Worm (Caenorhabditis elegans): ENCODE measurements around the gene str-19.

- TF ChIP-seq F13C5.2 (tag; optimal IDR thresholded peaks at IDR 0.05) (no peak), hnd-1 (tag; optimal IDR thresholded peaks at IDR 0.05) (no peak), ama-1 (optimal IDR thresholded peaks at IDR 0.05) (no peak), scrt-1 (GFP tag; IDR thresholded peaks at IDR 0.05) (no peak), tbx-11 (GFP tag; IDR thresholded peaks at IDR 0.05) (no peak), aly-1 (tag; optimal IDR thresholded peaks at IDR 0.05) (no peak), B0310.2 (tag; optimal IDR thresholded peaks at IDR 0.05) (no peak), hmbx-1 (tag; optimal IDR thresholded peaks at IDR 0.05) (no peak), flt-1 (GFP tag; IDR thresholded peaks at IDR 0.05) (no peak), ceh-36 (tag; optimal IDR thresholded peaks at IDR 0.05) (no peak), ceh-13 (GFP tag; optimal IDR thresholded peaks at IDR 0.05) (no peak), sea-1 (GFP tag; conservative IDR thresholded peaks at IDR 0.05) (no peak), tbx-37 (GFP tag; conservative IDR thresholded peaks at IDR 0.05) (no peak), pes-1 (GFP tag; IDR thresholded peaks at IDR 0.05) (no peak)
Measured at ce11 chrV:15733568-15733967, 10.7 kb downstream of the str-19 start, which contains the start of gene T23D5.3.
